Fruit fly (Drosophila melanogaster): ENCODE data around the gene hay.

DNA sequence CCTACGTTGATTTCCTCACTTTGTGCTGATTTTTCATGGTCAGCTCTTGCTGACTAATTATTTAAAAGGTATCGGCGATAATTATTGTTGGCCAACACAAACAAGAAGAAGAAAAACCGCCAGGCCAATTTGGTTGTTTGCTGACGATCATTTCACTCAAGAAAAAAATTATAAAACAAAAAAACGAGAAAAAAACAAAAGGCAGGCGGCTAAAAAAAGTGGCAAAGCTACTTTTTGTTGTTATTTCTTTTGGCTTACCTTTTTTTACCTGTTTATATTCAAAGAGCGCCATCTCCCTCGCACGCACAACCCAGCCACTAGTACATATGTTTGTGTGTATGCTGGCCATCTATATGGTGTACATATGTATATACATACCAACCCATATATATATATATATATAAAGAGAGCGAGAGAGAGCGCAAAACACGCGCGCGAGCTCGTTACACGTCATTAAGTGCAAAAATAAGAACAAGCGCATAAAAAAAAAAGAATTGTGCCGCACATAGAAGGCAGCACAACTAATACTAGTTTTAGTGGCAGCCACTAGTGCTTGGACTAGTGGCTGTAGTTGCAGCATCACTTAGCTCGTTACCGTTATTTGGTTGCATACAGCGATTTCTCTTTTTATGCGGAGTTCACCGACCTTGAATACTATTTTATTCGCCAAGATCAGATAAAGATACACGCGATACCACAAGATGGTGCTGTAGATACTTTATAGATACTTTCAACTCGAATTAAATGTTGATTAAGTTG, 44.9 kb downstream of the hay start:
- TF ChIP-seq pad (GFP tag; optimal IDR thresholded peaks at IDR 0.05) = no peak
- no peak for TF ChIP-seq CG5204 (GFP tag; optimal IDR thresholded peaks at IDR 0.05)
- TF ChIP-seq CG12768 (GFP tag; optimal IDR thresholded peaks at IDR 0.05) = no peak
- TF ChIP-seq tj (GFP tag; optimal IDR thresholded peaks at IDR 0.05) = peak; percentile 98
- TF ChIP-seq cnc (optimal IDR thresholded peaks at IDR 0.05) = no peak
- TF ChIP-seq CG11617 (GFP tag; optimal IDR thresholded peaks at IDR 0.05) = peak; percentile 5
- no peak for TF ChIP-seq CG7045 (GFP tag; optimal IDR thresholded peaks at IDR 0.05)
- TF ChIP-seq kay (GFP tag; ENCODE audit: borderline replicate concordance) = peak; percentile 67
- TF ChIP-seq CG14711 (tag; optimal IDR thresholded peaks at IDR 0.05) = no peak
- TF ChIP-seq CG7101 (tag; optimal IDR thresholded peaks at IDR 0.05) = no peak
- TF ChIP-seq toe (GFP tag; optimal IDR thresholded peaks at IDR 0.05) = no peak
- no peak for TF ChIP-seq bab1 (GFP tag; optimal IDR thresholded peaks at IDR 0.05)

Data from whole organism, adult.